Fruit fly (Drosophila melanogaster) whole organism, embryonic: ENCODE results near the gene nAChRalpha5.

ENCODE experiments used
- CG1024 ChIP-seq: fragments of 200-800 bp; sonication (Bioruptor generic); IDR thresholded peaks from 2 replicates; pipeline ENCODE4 v1.3.6; 2022; ENCODE audit warnings: missing biosample characterization, missing genetic modification characterization
- CG10462 ChIP-seq: fragments of 200-800 bp; sonication (Bioruptor generic); optimal IDR thresholded peaks from 2 replicates; lab custom pipeline; 2016; ENCODE audit warnings: missing biosample characterization, missing genetic modification characterization
- CG12769 ChIP-seq: fragments of 200-800 bp; sonication (Bioruptor generic); optimal IDR thresholded peaks from 2 replicates; lab custom pipeline; 2019; ENCODE audit warnings: missing biosample characterization, mild to moderate bottlenecking, missing genetic modification characterization, moderate library complexity
- CG14860 ChIP-seq: fragments of 200-800 bp; sonication (Bioruptor generic); IDR thresholded peaks from 3 replicates; pipeline ENCODE4 v1.3.6; 2022; ENCODE audit warnings: missing biosample characterization, missing genetic modification characterization; ENCODE audit not compliant: partially characterized antibody
- CG16863 ChIP-seq: fragments of 200-800 bp; sonication (Bioruptor generic); optimal IDR thresholded peaks from 3 replicates; lab custom pipeline; 2016; ENCODE audit warnings: missing biosample characterization, missing genetic modification characterization
- CG17385 ChIP-seq: fragments of 200-800 bp; sonication (Bioruptor generic); optimal IDR thresholded peaks from 3 replicates; lab custom pipeline; 2018; ENCODE audit warnings: missing biosample characterization, mild to moderate bottlenecking, missing genetic modification characterization
- CG17802 ChIP-seq: fragments of 200-800 bp; sonication (Bioruptor generic); optimal IDR thresholded peaks from 2 replicates; lab custom pipeline; 2018; ENCODE audit warnings: missing biosample characterization, mild to moderate bottlenecking, missing genetic modification characterization, moderate library complexity
- CG18764 ChIP-seq: fragments of 200-800 bp; sonication (Bioruptor generic); optimal IDR thresholded peaks from 3 replicates; lab custom pipeline; 2016; ENCODE audit warnings: missing biosample characterization, missing genetic modification characterization
- CG2678 ChIP-seq: fragments of 200-800 bp; sonication (Bioruptor generic); optimal IDR thresholded peaks from 3 replicates; lab custom pipeline; 2019; ENCODE audit warnings: missing biosample characterization, mild to moderate bottlenecking, missing genetic modification characterization, moderate library complexity
- CG2875 ChIP-seq: fragments of 200-800 bp; sonication (Bioruptor generic); optimal IDR thresholded peaks from 2 replicates; lab custom pipeline; 2017; ENCODE audit warnings: missing biosample characterization, mild to moderate bottlenecking, missing genetic modification characterization, missing genetic modification reagents
- CG32532 ChIP-seq: fragments of 200-800 bp; sonication (Bioruptor generic); IDR thresholded peaks from 2 replicates; pipeline ENCODE4 v1.3.6; 2022; ENCODE audit warnings: missing biosample characterization, missing genetic modification characterization
- CG3407 ChIP-seq: fragments of 200-800 bp; sonication (Bioruptor generic); optimal IDR thresholded peaks from 2 replicates; lab custom pipeline; 2018; ENCODE audit warnings: missing biosample characterization, mild to moderate bottlenecking, missing genetic modification characterization
- CG34224 ChIP-seq: fragments of 200-800 bp; sonication (Bioruptor generic); IDR thresholded peaks from 3 replicates; pipeline ENCODE4 v1.3.6; 2022; ENCODE audit warnings: missing biosample characterization, missing genetic modification characterization; ENCODE audit not compliant: partially characterized antibody
- CG34422 ChIP-seq: fragments of 200-800 bp; sonication (Bioruptor generic); IDR thresholded peaks from 3 replicates; pipeline ENCODE4 v1.3.6; 2022; ENCODE audit warnings: missing biosample characterization, missing genetic modification characterization
- CG4360 ChIP-seq: fragments of 200-800 bp; sonication (Bioruptor generic); IDR thresholded peaks from 2 replicates; pipeline ENCODE4 v1.3.6; 2022; ENCODE audit warnings: missing biosample characterization, missing genetic modification characterization
- CG4404 ChIP-seq: fragments of 200-800 bp; sonication (Bioruptor generic); IDR thresholded peaks from 2 replicates; pipeline ENCODE4 v1.3.6; 2022; ENCODE audit warnings: missing biosample characterization, missing genetic modification characterization
- CG6765 ChIP-seq: fragments of 200-800 bp; sonication (Bioruptor generic); optimal IDR thresholded peaks from 3 replicates; lab custom pipeline; 2017; ENCODE audit warnings: missing biosample characterization, mild to moderate bottlenecking, missing genetic modification characterization
- CG7271 ChIP-seq: fragments of 200-800 bp; sonication (Bioruptor generic); optimal IDR thresholded peaks from 2 replicates; lab custom pipeline; 2018; ENCODE audit warnings: missing biosample characterization, mild to moderate bottlenecking, missing genetic modification characterization, moderate library complexity
- CG8924 ChIP-seq: fragments of 200-800 bp; optimal IDR thresholded peaks from 3 replicates; lab custom pipeline; 2019; ENCODE audit warnings: missing biosample characterization, mild to moderate bottlenecking, missing genetic modification characterization, moderate library complexity
- CG9437 ChIP-seq: fragments of 200-800 bp; sonication (Bioruptor generic); optimal IDR thresholded peaks from 2 replicates; lab custom pipeline; 2018; ENCODE audit warnings: missing biosample characterization, mild to moderate bottlenecking, missing genetic modification characterization
- Drgx ChIP-seq: fragments of 200-800 bp; sonication (Bioruptor generic); IDR thresholded peaks from 2 replicates; pipeline ENCODE4 v1.3.6; 2022; ENCODE audit warnings: missing biosample characterization, missing genetic modification characterization
- ERR ChIP-seq: fragments of 200-800 bp; sonication (Bioruptor generic); optimal IDR thresholded peaks from 2 replicates; lab custom pipeline; 2016; ENCODE audit warnings: missing biosample characterization, missing genetic modification characterization
- HLH4C ChIP-seq: fragments of 200-800 bp; sonication (Bioruptor generic); IDR thresholded peaks from 3 replicates; pipeline ENCODE4 v1.3.6; 2022; ENCODE audit warnings: missing biosample characterization, missing genetic modification characterization; ENCODE audit not compliant: partially characterized antibody
- Hr3 ChIP-seq: fragments of 200-800 bp; sonication (Bioruptor generic); optimal IDR thresholded peaks from 3 replicates; lab custom pipeline; 2016; ENCODE audit warnings: missing biosample characterization, missing genetic modification characterization
- Lhr ChIP-seq: fragments of 200-800 bp; sonication (Bioruptor generic); optimal IDR thresholded peaks from 3 replicates; lab custom pipeline; 2017; ENCODE audit warnings: mild to moderate bottlenecking, missing biosample characterization, missing genetic modification reagents, missing genetic modification characterization
- PHDP ChIP-seq: fragments of 200-800 bp; sonication (Bioruptor generic); optimal IDR thresholded peaks from 3 replicates; lab custom pipeline; 2018; ENCODE audit warnings: missing biosample characterization, mild to moderate bottlenecking, missing genetic modification characterization, moderate library complexity
- Ravus ChIP-seq: fragments of 200-800 bp; sonication (Bioruptor generic); IDR thresholded peaks from 2 replicates; pipeline ENCODE4 v1.3.6; 2022; ENCODE audit warnings: missing biosample characterization, missing genetic modification characterization
- TFAM ChIP-seq: fragments of 200-800 bp; sonication (Bioruptor generic); optimal IDR thresholded peaks from 2 replicates; lab custom pipeline; 2017; ENCODE audit warnings: missing biosample characterization, missing genetic modification characterization, inconsistent platforms
- Xbp1 ChIP-seq: fragments of 200-800 bp; sonication (Bioruptor generic); optimal IDR thresholded peaks from 3 replicates; lab custom pipeline; 2016; ENCODE audit warnings: missing biosample characterization, mild to moderate bottlenecking, missing genetic modification characterization
- dmrt99B ChIP-seq: fragments of 200-800 bp; sonication (Bioruptor generic); optimal IDR thresholded peaks from 2 replicates; lab custom pipeline; 2018; ENCODE audit warnings: missing biosample characterization, mild to moderate bottlenecking, missing genetic modification characterization, moderate library complexity
- eve ChIP-seq, 2 experiments: fragments of >200 bp; optimal IDR thresholded peaks; 2 replicates each; lab custom pipeline; 2017; ENCODE audit warnings: missing biosample characterization in 2 of 2, missing genetic modification characterization in 2 of 2
- exex ChIP-seq: fragments of 200-800 bp; sonication (Bioruptor generic); optimal IDR thresholded peaks from 4 replicates; lab custom pipeline; 2018; ENCODE audit warnings: missing biosample characterization, mild to moderate bottlenecking, missing genetic modification characterization, moderate library complexity
- eyg ChIP-seq: fragments of 200-800 bp; sonication (Bioruptor generic); optimal IDR thresholded peaks from 3 replicates; lab custom pipeline; 2016; ENCODE audit warnings: missing biosample characterization, missing genetic modification characterization
- fd102C ChIP-seq: fragments of 200-800 bp; sonication (Bioruptor generic); optimal IDR thresholded peaks from 2 replicates; lab custom pipeline; 2018; ENCODE audit warnings: missing biosample characterization, mild to moderate bottlenecking, missing genetic modification characterization, moderate library complexity
- inv ChIP-seq: fragments of 200-800 bp; sonication (Bioruptor generic); IDR thresholded peaks from 2 replicates; pipeline ENCODE4 v1.3.6; 2022; ENCODE audit warnings: missing biosample characterization, missing genetic modification characterization; ENCODE audit not compliant: partially characterized antibody
- lmd ChIP-seq: fragments of 200-800 bp; sonication (Bioruptor generic); IDR thresholded peaks from 2 replicates; pipeline ENCODE4 v1.3.6; 2022; ENCODE audit warnings: missing biosample characterization, missing genetic modification characterization
- nmo ChIP-seq: fragments of 200-800 bp; sonication (Bioruptor generic); optimal IDR thresholded peaks from 2 replicates; lab custom pipeline; 2018; ENCODE audit warnings: missing biosample characterization, mild to moderate bottlenecking, missing genetic modification characterization, moderate library complexity
- sens ChIP-seq: fragments of 200-800 bp; sonication (Bioruptor generic); peaks from one replicate; lab custom pipeline; 2016; ENCODE audit warnings: missing biosample characterization, missing genetic modification characterization
- unc-4 ChIP-seq: fragments of 200-800 bp; sonication (Bioruptor generic); IDR thresholded peaks from 2 replicates; pipeline ENCODE4 v1.3.6; 2022; ENCODE audit warnings: missing biosample characterization, missing genetic modification characterization; ENCODE audit not compliant: partially characterized antibody
- vnd ChIP-seq: fragments of 200-800 bp; sonication (Bioruptor generic); IDR thresholded peaks from 3 replicates; pipeline ENCODE4 v1.3.6; 2022; ENCODE audit warnings: missing biosample characterization, missing genetic modification characterization; ENCODE audit not compliant: partially characterized antibody
- z ChIP-seq: fragments of 200-800 bp; sonication (Bioruptor generic); IDR thresholded peaks from 3 replicates; pipeline ENCODE4 v1.3.6; 2022; ENCODE audit warnings: missing biosample characterization, missing genetic modification characterization

Gene nAChRalpha5

DNA sequence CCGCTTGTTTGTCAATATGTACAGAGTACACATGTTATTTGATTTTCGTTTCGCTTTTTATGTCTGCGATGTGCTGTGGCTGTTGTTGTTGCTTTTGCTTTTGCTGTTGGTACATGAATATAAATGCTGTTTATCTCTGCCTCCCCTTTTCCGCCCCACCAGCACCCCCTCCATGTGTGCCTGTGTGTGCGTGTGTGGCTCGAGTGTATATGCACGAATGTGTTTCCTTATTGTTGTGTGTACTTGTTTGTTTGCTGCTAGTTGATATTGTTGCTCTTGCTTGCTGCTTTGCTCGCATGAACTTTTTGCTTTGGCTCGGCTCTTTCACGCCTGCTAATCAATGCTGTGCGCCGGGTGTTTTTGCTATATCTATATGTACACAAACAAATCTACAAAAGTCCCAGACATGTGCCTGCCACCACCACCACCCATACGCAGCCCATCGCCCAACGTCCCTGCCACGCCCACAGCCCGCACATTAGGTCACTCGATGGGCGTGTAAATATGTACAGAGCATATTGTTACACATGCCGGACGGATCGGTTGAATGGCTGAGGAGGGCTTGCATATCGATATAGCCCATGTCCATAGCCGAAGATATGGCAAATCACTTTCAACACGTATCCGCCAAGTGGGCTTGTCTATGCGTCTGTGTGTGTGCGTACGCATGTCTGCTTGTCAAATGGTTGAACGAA, 15.8 kb upstream of the nAChRalpha5 start (continued):
- peak; percentile 100 for TF ChIP-seq Lhr (GFP tag; lab: Kevin White, UChicago)
- no peak for TF ChIP-seq unc-4 (GFP tag; lab: Robert Waterston, UW)
- TF ChIP-seq Ravus (GFP tag; lab: Robert Waterston, UW), result peak; percentile 93
- peak; percentile 97 for TF ChIP-seq Hr3 (GFP tag; lab: Kevin White, UChicago)
- TF ChIP-seq vnd, result no peak
- TF ChIP-seq CG12769 (tag; lab: Kevin White, UChicago), result peak; percentile 99
- peak; percentile 98 for TF ChIP-seq CG1024
- TF ChIP-seq CG9437 (GFP tag; lab: Kevin White, UChicago), result peak; percentile 82
- TF ChIP-seq eyg, result peak; percentile 100
- peak; percentile 94 for TF ChIP-seq CG17802
- peak; percentile 90 for TF ChIP-seq nmo (GFP tag; lab: Kevin White, UChicago)
- peak; percentile 98 for TF ChIP-seq dmrt99B (tag; lab: Kevin White, UChicago)
- peak; percentile 88 for TF ChIP-seq Drgx (GFP tag; lab: Robert Waterston, UW)
- TF ChIP-seq CG16863 (GFP tag; lab: Kevin White, UChicago), result peak; percentile 99
- TF ChIP-seq CG8924 (tag; lab: Kevin White, UChicago), result peak; percentile 99
- TF ChIP-seq CG3407 (GFP tag; lab: Kevin White, UChicago), result peak; percentile 100
- TF ChIP-seq Xbp1 (GFP tag; lab: Kevin White, UChicago), result peak; percentile 91
- TF ChIP-seq CG2678 (tag; lab: Kevin White, UChicago), result peak; percentile 100
- no peak for TF ChIP-seq CG34224 (GFP tag; lab: Robert Waterston, UW)
- TF ChIP-seq CG10462 (GFP tag; lab: Kevin White, UChicago), result peak; percentile 99
- TF ChIP-seq CG17385 (GFP tag; lab: Kevin White, UChicago), result peak; percentile 97
- 0 out of 3 replicates have a peak, but pooled peaks have one; percentile 43 for TF ChIP-seq CG14860 (GFP tag; lab: Robert Waterston, UW)
- TF ChIP-seq CG32532 (GFP tag; lab: Robert Waterston, UW), result peak; percentile 88
- peak; percentile 98 for TF ChIP-seq CG4360 (GFP tag; lab: Robert Waterston, UW)
- TF ChIP-seq inv (GFP tag; lab: Robert Waterston, UW), result no peak
- TF ChIP-seq CG2875 (GFP tag; lab: Kevin White, UChicago), result peak; percentile 100
- TF ChIP-seq CG18764 (GFP tag; lab: Kevin White, UChicago), result peak; percentile 100
- TF ChIP-seq CG4404 (GFP tag; lab: Robert Waterston, UW), result peak; percentile 88
- peak; percentile 100 for TF ChIP-seq sens
- peak; percentile 99 for TF ChIP-seq CG6765
- TF ChIP-seq CG34422, result peak; percentile 95
- peak; percentile 89 for TF ChIP-seq lmd
- peak; percentile 100 for TF ChIP-seq fd102C
- TF ChIP-seq PHDP (tag; lab: Kevin White, UChicago), result peak; percentile 99
- peak; percentile 99 for TF ChIP-seq CG7271 (tag; lab: Kevin White, UChicago)
- peak; percentile 94 for TF ChIP-seq exex (tag; lab: Kevin White, UChicago)
- peak; percentile 98 for TF ChIP-seq ERR (GFP tag; lab: Kevin White, UChicago)
- TF ChIP-seq TFAM (GFP tag; lab: Kevin White, UChicago), result peak; percentile 97
- peak; percentile 30; the same call in 1 of the 3 replicates for TF ChIP-seq HLH4C (GFP tag; lab: Robert Waterston, UW)
- peak; percentile 49 to 98 for TF ChIP-seq eve (GFP tag; optimal IDR thresholded peaks at IDR 0.05; lab: Kevin White, UChicago)
- peak; percentile 91 for TF ChIP-seq z
